Fruit fly (Drosophila melanogaster) whole organism, prepupa: Measurements from ENCODE around the gene gce.

Experiments
- CG10631 ChIP-seq: fragments of 200-800 bp; sonication (Bioruptor generic); optimal IDR thresholded peaks from 2 replicates; lab custom pipeline; 2016; ENCODE audit warnings: missing biosample characterization, missing genetic modification characterization
- CG6854 ChIP-seq: fragments of 200-800 bp; sonication (Bioruptor generic); optimal IDR thresholded peaks from 2 replicates; lab custom pipeline; 2017; ENCODE audit warnings: missing biosample characterization, mild to moderate bottlenecking, missing genetic modification characterization
- CG9139 ChIP-seq: fragments of 200-800 bp; sonication (Bioruptor generic); optimal IDR thresholded peaks from 3 replicates; lab custom pipeline; 2017; ENCODE audit warnings: missing biosample characterization, mild to moderate bottlenecking, missing genetic modification characterization
- Hr39 ChIP-seq: fragments of 200-800 bp; sonication (Bioruptor generic); optimal IDR thresholded peaks from 2 replicates; lab custom pipeline; 2016; ENCODE audit warnings: missing biosample characterization, missing genetic modification characterization
- cyc ChIP-seq: fragments of 200-800 bp; sonication (Bioruptor generic); optimal IDR thresholded peaks from 3 replicates; lab custom pipeline; 2016; ENCODE audit warnings: missing biosample characterization, missing genetic modification characterization
- dsx ChIP-seq: fragments of 200-800 bp; optimal IDR thresholded peaks from 3 replicates; lab custom pipeline; 2019; ENCODE audit warnings: missing biosample characterization, mild to moderate bottlenecking, missing genetic modification characterization, moderate library complexity; ENCODE audit not compliant: poor library complexity, severe bottlenecking
- ss ChIP-seq, 2 experiments: fragments of 200-800 bp; sonication (Bioruptor generic); optimal IDR thresholded peaks; 2 replicates in 1 of 2; 3 replicates in 1 of 2; lab custom pipeline; 2017 to 2018; ENCODE audit warnings: mild to moderate bottlenecking in 2 of 2, missing biosample characterization in 2 of 2, missing genetic modification characterization in 2 of 2, moderate library complexity in 1 of 2
- vri ChIP-seq: fragments of 200-800 bp; sonication (Bioruptor generic); optimal IDR thresholded peaks from 3 replicates; lab custom pipeline; 2016; ENCODE audit warnings: missing biosample characterization, mild to moderate bottlenecking, missing genetic modification characterization

DNA sequence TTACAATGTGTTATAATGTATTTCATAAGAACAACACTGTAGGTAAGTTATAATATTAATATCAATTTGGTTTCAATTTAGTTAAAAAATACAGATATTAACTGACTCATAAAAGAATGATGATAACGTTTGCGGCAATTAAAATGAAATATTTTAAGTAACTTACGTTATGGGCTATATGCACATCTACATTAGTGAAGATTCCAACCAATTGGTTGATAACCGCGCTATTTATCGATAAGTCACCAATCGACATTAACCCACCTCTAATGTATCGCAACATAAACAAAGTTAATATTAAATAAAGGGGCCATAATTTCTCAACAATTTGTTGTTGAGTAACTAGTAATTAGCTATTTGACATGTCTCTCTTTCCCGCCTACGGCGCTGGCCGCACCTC, 4.8 kb upstream of the gce start, which contains the start of gene CG5877:
- TF ChIP-seq CG9139 (GFP tag; lab: Kevin White, UChicago) (no peak), vri (GFP tag; lab: Kevin White, UChicago) (no peak), CG10631 (no peak), cyc (GFP tag; lab: Kevin White, UChicago) (no peak), CG6854 (GFP tag; lab: Kevin White, UChicago) (no peak), dsx (no peak), Hr39 (GFP tag; lab: Kevin White, UChicago) (no peak), ss (GFP tag; optimal IDR thresholded peaks at IDR 0.05; lab: Kevin White, UChicago) (no peak)
